Worm (Caenorhabditis elegans): ENCODE results near the gene nhr-173.

The nhr-173 gene

ce11 chrX:6671717-6672116, 16.4 kb downstream of the nhr-173 start:
- peak; percentile 21 for TF ChIP-seq sma-9 (GFP tag; optimal IDR thresholded peaks at IDR 0.05)
- no peak for TF ChIP-seq sma-9 (tag; optimal IDR thresholded peaks at IDR 0.05)
- TF ChIP-seq elt-1 (tag; optimal IDR thresholded peaks at IDR 0.05) = peak; percentile 32
- no peak for TF ChIP-seq nhr-129 (tag; optimal IDR thresholded peaks at IDR 0.05)
- peak; percentile 57 for TF ChIP-seq ceh-16 (tag; optimal IDR thresholded peaks at IDR 0.05)
- no peak for TF ChIP-seq mdl-1 (tag; optimal IDR thresholded peaks at IDR 0.05)

- TF ChIP-seq mdl-1 (tag; optimal IDR thresholded peaks at IDR 0.05) (no peak), elt-1 (tag; optimal IDR thresholded peaks at IDR 0.05) (no peak), nhr-12 (tag; optimal IDR thresholded peaks at IDR 0.05) (no peak), zag-1 (tag; optimal IDR thresholded peaks at IDR 0.05) (no peak), ztf-11 (tag; optimal IDR thresholded peaks at IDR 0.05) (no peak), lin-11 (tag; optimal IDR thresholded peaks at IDR 0.05) (no peak), skn-1 (tag; optimal IDR thresholded peaks at IDR 0.05) (no peak), nhr-6 (tag; optimal IDR thresholded peaks at IDR 0.05) (no peak), unc-55 (GFP tag; optimal IDR thresholded peaks at IDR 0.05) (no peak), ztf-1 (GFP tag; conservative IDR thresholded peaks at IDR 0.05) (no peak), gmeb-1 (tag; optimal IDR thresholded peaks at IDR 0.05) (no peak), mab-5 (tag; optimal IDR thresholded peaks at IDR 0.05) (no peak), fos-1 (tag; optimal IDR thresholded peaks at IDR 0.05) (no peak), nhr-129 (tag; optimal IDR thresholded peaks at IDR 0.05) (no peak)
Observed at ce11 chrX:6672519-6672918, 17.2 kb downstream of the nhr-173 start, which contains the start of gene col-172. col-172 (plus strand) TSS chrX:6672819.

ce11 chrX:6674333-6674919, 19.1 kb downstream of the nhr-173 start, which contains the start of gene F38B6.4:
F38B6.4 (plus strand) TSS chrX:6674869.
- TF ChIP-seq fos-1 (tag; optimal IDR thresholded peaks at IDR 0.05) = peak; percentile 75
- TF ChIP-seq zag-1 (tag; optimal IDR thresholded peaks at IDR 0.05) = no peak

- no peak for TF ChIP-seq lsy-2 (tag; optimal IDR thresholded peaks at IDR 0.05)
- no peak for TF ChIP-seq nhr-6 (tag; optimal IDR thresholded peaks at IDR 0.05)
- TF ChIP-seq elt-3 (tag; optimal IDR thresholded peaks at IDR 0.05) = no peak
- no peak for TF ChIP-seq snpc-4 (tag; optimal IDR thresholded peaks at IDR 0.05)
- no peak for TF ChIP-seq fos-1 (tag; optimal IDR thresholded peaks at IDR 0.05)
- no peak for TF ChIP-seq ztf-1 (GFP tag; conservative IDR thresholded peaks at IDR 0.05)
- TF ChIP-seq ceh-82 (tag; optimal IDR thresholded peaks at IDR 0.05) = no peak
- TF ChIP-seq nhr-23 (tag; optimal IDR thresholded peaks at IDR 0.05) = no peak
- no peak for TF ChIP-seq sem-4 (tag; optimal IDR thresholded peaks at IDR 0.05)
- no peak for TF ChIP-seq unc-39 (tag; optimal IDR thresholded peaks at IDR 0.05)
- no peak for TF ChIP-seq dmd-4 (tag; optimal IDR thresholded peaks at IDR 0.05)
- TF ChIP-seq unc-55 (GFP tag; optimal IDR thresholded peaks at IDR 0.05) = no peak
- no peak for TF ChIP-seq sma-9 (GFP tag; optimal IDR thresholded peaks at IDR 0.05)
- no peak for TF ChIP-seq sma-9 (tag; optimal IDR thresholded peaks at IDR 0.05)
- no peak for TF ChIP-seq C34F6.9 (tag; optimal IDR thresholded peaks at IDR 0.05)
- no peak for TF ChIP-seq mab-5 (tag; optimal IDR thresholded peaks at IDR 0.05)
- TF ChIP-seq elt-1 (tag; optimal IDR thresholded peaks at IDR 0.05) = no peak
- TF ChIP-seq nhr-11 (tag; optimal IDR thresholded peaks at IDR 0.05) = no peak
- TF ChIP-seq unc-62 (GFP tag; optimal IDR thresholded peaks at IDR 0.05) = no peak
Observed at ce11 chrX:6682683-6683082, 27.4 kb downstream of the nhr-173 start, which contains the start of gene F38B6.8. F38B6.8 (minus strand) TSS chrX:6682783.

ce11 chrX:6687345-6687744, 32.0 kb downstream of the nhr-173 start:
- TF ChIP-seq mab-5 (tag; optimal IDR thresholded peaks at IDR 0.05) (peak; percentile 20), lsy-2 (tag; optimal IDR thresholded peaks at IDR 0.05) (no peak)

ce11 chrX:6687756-6688155, 32.4 kb downstream of the nhr-173 start:
- TF ChIP-seq sma-9 (GFP tag; optimal IDR thresholded peaks at IDR 0.05) (no peak), sma-9 (tag; optimal IDR thresholded peaks at IDR 0.05) (no peak), snpc-4 (tag; optimal IDR thresholded peaks at IDR 0.05) (no peak), nhr-23 (tag; optimal IDR thresholded peaks at IDR 0.05) (no peak), ceh-82 (tag; optimal IDR thresholded peaks at IDR 0.05) (no peak), nhr-237 (tag; optimal IDR thresholded peaks at IDR 0.05) (no peak), peb-1 (tag; optimal IDR thresholded peaks at IDR 0.05) (no peak), nhr-21 (tag; optimal IDR thresholded peaks at IDR 0.05) (no peak), nhr-11 (tag; optimal IDR thresholded peaks at IDR 0.05) (no peak), egl-27 (tag; optimal IDR thresholded peaks at IDR 0.05) (no peak), C34F6.9 (tag; optimal IDR thresholded peaks at IDR 0.05) (no peak), Y55F3AM.14 (GFP tag; optimal IDR thresholded peaks at IDR 0.05) (no peak), mbf-1 (tag; optimal IDR thresholded peaks at IDR 0.05) (no peak), mab-5 (tag; optimal IDR thresholded peaks at IDR 0.05) (no peak), fos-1 (tag; optimal IDR thresholded peaks at IDR 0.05) (no peak), unc-55 (GFP tag; optimal IDR thresholded peaks at IDR 0.05) (no peak), F13H6.1 (tag; optimal IDR thresholded peaks at IDR 0.05) (no peak), gmeb-1 (tag; optimal IDR thresholded peaks at IDR 0.05) (no peak), R02D3.7 (tag; optimal IDR thresholded peaks at IDR 0.05) (no peak), blmp-1 (tag; optimal IDR thresholded peaks at IDR 0.05; ENCODE audit: insufficient read depth) (no peak)
